Worm (Caenorhabditis elegans) whole organism, young adult: ENCODE measurements around the gene glb-29.

ENCODE experiments used
- Y67H2A.10 ChIP-seq: fragments of 200-800 bp; sonication (Bioruptor generic); conservative IDR thresholded peaks from 2 replicates; pipeline ENCODE4 v1.3.6; 2022; ENCODE audit warnings: missing genetic modification reagents, missing genetic modification characterization, missing compliant biosample characterization
- aptf-3 ChIP-seq: fragments of 200-800 bp; sonication (Bioruptor generic); IDR thresholded peaks from 2 replicates; pipeline ENCODE4 v1.3.6; 2022; ENCODE audit warnings: missing genetic modification characterization, missing compliant biosample characterization
- attf-3 ChIP-seq: fragments of 200-800 bp; sonication (Bioruptor generic); conservative IDR thresholded peaks from 2 replicates; pipeline ENCODE4 v1.3.6; 2022; ENCODE audit warnings: missing genetic modification reagents, missing genetic modification characterization, missing compliant biosample characterization
- attf-5 ChIP-seq: fragments of 200-800 bp; sonication (Bioruptor generic); optimal IDR thresholded peaks from 2 replicates; lab custom pipeline; 2018; ENCODE audit warnings: mild to moderate bottlenecking, missing genetic modification characterization, missing compliant biosample characterization
- ceh-91 ChIP-seq: fragments of 200-800 bp; sonication (Bioruptor generic); IDR thresholded peaks from 2 replicates; pipeline ENCODE4 v1.3.6; 2022; ENCODE audit warnings: missing genetic modification reagents, missing genetic modification characterization, missing compliant biosample characterization
- hlh-12 ChIP-seq: sonication (generic microtip); optimal IDR thresholded peaks from 2 replicates; lab custom pipeline; 2016; ENCODE audit warnings: missing genetic modification characterization, missing compliant biosample characterization
- hsf-1 ChIP-seq: fragments of 200-800 bp; sonication (Bioruptor generic); IDR thresholded peaks from 2 replicates; pipeline ENCODE4 v1.3.6; 2022; ENCODE audit warnings: missing genetic modification reagents, missing genetic modification characterization, missing compliant biosample characterization
- lin-40 ChIP-seq: sonication (generic microtip); optimal IDR thresholded peaks from 2 replicates; lab custom pipeline; 2016; ENCODE audit warnings: missing genetic modification characterization, mild to moderate bottlenecking, missing compliant biosample characterization, missing genotype, missing genetic modification reagents
- nhr-179 ChIP-seq: sonication (generic microtip); optimal IDR thresholded peaks from 2 replicates; lab custom pipeline; 2016; ENCODE audit warnings: mild to moderate bottlenecking, missing genetic modification characterization, missing compliant biosample characterization
- nhr-80 ChIP-seq: sonication (generic microtip); optimal IDR thresholded peaks from 2 replicates; lab custom pipeline; 2016; ENCODE audit warnings: missing genetic modification characterization, missing compliant biosample characterization
- zfh-2 ChIP-seq: fragments of 200-800 bp; sonication (Bioruptor generic); conservative IDR thresholded peaks from 2 replicates; pipeline ENCODE4 v1.3.6; 2022; ENCODE audit warnings: missing genetic modification reagents, missing genetic modification characterization, missing compliant biosample characterization
- ztf-25 ChIP-seq: fragments of 200-800 bp; sonication (Bioruptor generic); IDR thresholded peaks from 2 replicates; pipeline ENCODE4 v1.3.6; 2022; ENCODE audit warnings: missing genetic modification reagents, missing genetic modification characterization, missing compliant biosample characterization
- ztf-26 ChIP-seq: sonication (generic microtip); optimal IDR thresholded peaks from 2 replicates; lab custom pipeline; 2017; ENCODE audit warnings: missing genetic modification characterization, missing compliant biosample characterization

Gene glb-29

ce11 chrII:12063076-12063475 is 54.2 kb downstream of the glb-29 start:
- no peak for TF ChIP-seq attf-5 (GFP tag; lab: Kevin White, UChicago)
- TF ChIP-seq hsf-1 (GFP tag; lab: Robert Waterston, UW) = no peak
- peak; percentile 65 for TF ChIP-seq nhr-80 (tag; lab: Kevin White, UChicago)
- no peak for TF ChIP-seq ztf-26
- no peak for TF ChIP-seq attf-3 (GFP tag; lab: Robert Waterston, UW)

ce11 chrII:12064680-12065135 is 55.8 kb downstream of the glb-29 start, which contains the start of gene arrd-8:
TSS of gene arrd-8 (plus strand) at chrII:12065085.
- TF ChIP-seq nhr-80 (tag; lab: Kevin White, UChicago) (peak; percentile 28), ceh-91 (GFP tag; lab: Robert Waterston, UW) (no peak)

- no peak for TF ChIP-seq hlh-12
- no peak for TF ChIP-seq nhr-179 (tag; lab: Kevin White, UChicago)
- TF ChIP-seq zfh-2 = no peak
- no peak for TF ChIP-seq ztf-26
- no peak for TF ChIP-seq lin-40 (tag; lab: Kevin White, UChicago)
- no peak for TF ChIP-seq Y67H2A.10 (GFP tag; lab: Robert Waterston, UW)
- TF ChIP-seq, all 124 proteins: peak for 0
These were observed 58.7 kb downstream of the glb-29 start, which contains the start of gene Y17G7B.22 for ce11 chrII:12067451-12068076. TSS of gene Y17G7B.22 (plus strand) at chrII:12068026.

- peak; percentile 77; the same call in 1 of the 2 replicates for TF ChIP-seq ztf-25 (GFP tag; lab: Robert Waterston, UW)
- no peak for TF ChIP-seq aptf-3 (GFP tag; lab: Robert Waterston, UW)
These were observed 62.4 kb downstream of the glb-29 start for ce11 chrII:12071243-12071642.
